Fruit fly (Drosophila melanogaster): ENCODE data around the gene Pura.
A peak's percentile ranks its signal among the peaks of the same experiment; 100 is the strongest.

Pura gene

DNA sequence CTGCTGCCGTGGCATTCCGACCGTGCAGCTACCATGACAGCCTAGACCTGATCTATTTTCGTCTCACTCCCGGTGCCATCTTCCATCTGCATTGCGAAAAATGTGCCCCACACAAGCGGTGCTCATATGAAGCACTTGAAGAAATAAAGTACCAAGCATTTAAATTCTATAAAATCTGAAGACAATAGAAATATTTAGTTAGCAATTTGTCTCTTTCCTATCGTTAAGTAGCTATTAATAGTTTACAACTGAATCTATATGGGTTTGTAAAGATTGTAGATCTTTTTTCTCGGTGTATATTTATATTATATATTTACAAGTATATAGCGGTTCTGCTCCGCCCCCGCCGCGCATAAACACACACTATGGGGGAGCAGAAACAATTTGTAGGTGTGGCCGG, 18.3 kb downstream of the Pura start (continued):
- peak; percentile 10 for TF ChIP-seq CG7839 (tag; optimal IDR thresholded peaks at IDR 0.05)

DNA sequence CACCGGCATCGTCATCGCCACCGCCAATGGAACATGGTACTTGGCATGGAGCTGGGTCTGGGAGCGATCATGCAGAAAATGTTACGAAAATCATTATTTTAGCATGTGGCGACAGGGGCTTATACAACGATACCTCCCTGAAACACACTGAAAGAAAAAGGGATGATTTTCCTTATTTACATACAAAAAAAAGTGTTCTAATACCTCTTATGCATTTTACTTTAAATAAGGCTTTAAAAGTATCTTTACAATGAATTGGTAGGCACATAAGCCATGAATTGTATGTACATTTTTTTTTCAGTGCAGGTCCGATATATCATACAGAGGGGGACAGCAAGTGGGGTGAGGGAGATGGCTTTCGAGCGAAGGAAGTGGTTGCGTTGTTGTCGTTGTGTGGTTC, 21.3 kb downstream of the Pura start:
- TF ChIP-seq tna (GFP tag; IDR thresholded peaks at IDR 0.05; ENCODE audit: partially characterized antibody) (no peak), zen2 (GFP tag; IDR thresholded peaks at IDR 0.05; ENCODE audit: partially characterized antibody) (no peak), CG17802 (tag; optimal IDR thresholded peaks at IDR 0.05) (no peak), CG10979 (tag; optimal IDR thresholded peaks at IDR 0.05) (peak; percentile 63), fd96Cb (tag; optimal IDR thresholded peaks at IDR 0.05) (peak; percentile 43), Dek (tag; optimal IDR thresholded peaks at IDR 0.05) (peak; percentile 13), dimm (GFP tag; IDR thresholded peaks at IDR 0.05) (no peak), CG43689 (GFP tag; IDR thresholded peaks at IDR 0.05) (no peak), CG7556 (GFP tag; optimal IDR thresholded peaks at IDR 0.05) (peak; percentile 10), Oli (tag; optimal IDR thresholded peaks at IDR 0.05) (peak; percentile 57), gsb-n (tag; optimal IDR thresholded peaks at IDR 0.05) (peak; percentile 17), Sin3A (optimal IDR thresholded peaks at IDR 0.05) (no peak), Ets65A (GFP tag) (peak; percentile 55), NC2β (GFP tag; optimal IDR thresholded peaks at IDR 0.05) (peak; percentile 13), CG10654 (GFP tag; optimal IDR thresholded peaks at IDR 0.05) (peak; percentile 27), CG3163 (GFP tag; optimal IDR thresholded peaks at IDR 0.05) (no peak), ara (GFP tag; IDR thresholded peaks at IDR 0.05) (0 out of 2 replicates have a peak, but pooled peaks have one; percentile 25), onecut (GFP tag; IDR thresholded peaks at IDR 0.05) (no peak), CG8089 (GFP tag; optimal IDR thresholded peaks at IDR 0.05) (peak; percentile 16), otp (GFP tag; IDR thresholded peaks at IDR 0.05) (0 out of 3 replicates have a peak, but pooled peaks have one; percentile 14), sr (GFP tag; IDR thresholded peaks at IDR 0.05) (no peak), CG1792 (GFP tag; optimal IDR thresholded peaks at IDR 0.05) (peak; percentile 15), ttk (GFP tag; IDR thresholded peaks at IDR 0.05) (peak; percentile 42; the same call in 1 of the 2 replicates), ci (GFP tag; IDR thresholded peaks at IDR 0.05) (0 out of 3 replicates have a peak, but pooled peaks have one; percentile 44), sima (GFP tag; optimal IDR thresholded peaks at IDR 0.05) (no peak), CG12769 (tag; optimal IDR thresholded peaks at IDR 0.05) (peak; percentile 29), gsb (GFP tag; IDR thresholded peaks at IDR 0.05) (no peak), jing (GFP tag; optimal IDR thresholded peaks at IDR 0.05) (peak; percentile 5), oc (tag; optimal IDR thresholded peaks at IDR 0.05) (peak; percentile 13), CoRest (tag; optimal IDR thresholded peaks at IDR 0.05) (peak; percentile 50), CG4282 (GFP tag; optimal IDR thresholded peaks at IDR 0.05) (no peak), gce (GFP tag; IDR thresholded peaks at IDR 0.05) (peak; percentile 32; the same call in 1 of the 3 replicates), CG32767 (GFP tag; IDR thresholded peaks at IDR 0.05) (no peak), wdn (GFP tag; IDR thresholded peaks at IDR 0.05) (no peak), p53 (GFP tag; optimal IDR thresholded peaks at IDR 0.05) (no peak), Med (GFP tag) (peak; percentile 82), esg (GFP tag; conservative IDR thresholded peaks at IDR 0.05) (peak; percentile 64), toy (GFP tag; IDR thresholded peaks at IDR 0.05) (no peak), CG2712 (tag; optimal IDR thresholded peaks at IDR 0.05) (peak; percentile 67), CG10267 (tag; optimal IDR thresholded peaks at IDR 0.05) (peak; percentile 38), mam (GFP tag; optimal IDR thresholded peaks at IDR 0.05) (peak; percentile 40), CG5180 (GFP tag; optimal IDR thresholded peaks at IDR 0.05) (no peak), CG12219 (GFP tag; optimal IDR thresholded peaks at IDR 0.05) (peak; percentile 17), kay (GFP tag; optimal IDR thresholded peaks at IDR 0.05) (no peak), lola (GFP tag; optimal IDR thresholded peaks at IDR 0.05) (peak in 1 of 3 experiments; percentile 27), pum (GFP tag; optimal IDR thresholded peaks at IDR 0.05) (peak; percentile 27), slbo (GFP tag; IDR thresholded peaks at IDR 0.05) (peak; percentile 58; the same call in 1 of the 2 replicates), jumu (GFP tag; optimal IDR thresholded peaks at IDR 0.05) (peak; percentile 27), Camta (GFP tag; optimal IDR thresholded peaks at IDR 0.05) (peak; percentile 26)

Measured in whole organism, embryonic.